In the genomic region with DNA sequence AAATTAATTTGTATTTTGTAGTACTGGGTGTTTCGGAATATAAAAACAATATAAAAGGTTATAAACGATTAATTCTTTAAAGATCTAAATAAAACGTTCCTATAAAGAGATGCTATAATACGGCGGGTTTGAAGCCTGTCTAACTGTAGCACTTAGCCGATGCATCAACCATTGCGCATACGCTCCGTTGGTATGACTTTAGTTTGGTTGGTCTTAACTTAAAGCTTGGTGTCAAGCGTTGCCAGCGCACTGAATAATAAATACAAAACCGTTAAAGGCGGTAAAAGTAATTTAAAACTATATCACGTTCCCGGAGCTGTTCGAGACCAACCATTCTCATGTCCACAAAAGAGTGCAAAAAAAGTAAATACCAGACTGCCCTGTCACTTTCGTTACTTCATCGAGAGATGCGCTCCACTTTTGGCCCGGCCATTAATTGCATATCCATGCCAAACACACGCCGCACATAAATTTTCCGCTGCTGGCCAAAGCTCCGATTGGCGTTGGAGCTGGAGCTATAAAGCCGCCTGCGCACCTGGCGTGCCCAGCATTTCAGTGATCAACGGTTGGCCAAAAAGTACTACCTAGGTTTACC, we compare ENCODE assay signal across 3 fruit fly cellular contexts.
TF ChIP-seq lines count a peak whose summit lies in the region.

A gene (plus strand): TSS at position 545 of the 595 bp plus-strand sequence.

- TF ChIP-seq CTCF in whole organism, embryonic (GFP tag; optimal IDR thresholded peaks at IDR 0.05; lab: Kevin White, UChicago): peak; percentile 80

TF ChIP-seq in whole organism, embryonic, 481 proteins besides CTCF, POLR2A, EP300 and RAD21 (continues in another document):
- peak; percentile 93 for TF ChIP-seq Myb (GFP tag; optimal IDR thresholded peaks at IDR 0.05; lab: Kevin White, UChicago)
- TF ChIP-seq exex (tag; optimal IDR thresholded peaks at IDR 0.05; lab: Kevin White, UChicago): no peak
- TF ChIP-seq chinmo (GFP tag; IDR thresholded peaks at IDR 0.05; lab: Robert Waterston, UW; ENCODE audit: partially characterized antibody): 0 out of 4 replicates have a peak, but pooled peaks have one; percentile 27
- peak; percentile 13 for TF ChIP-seq stwl (tag; optimal IDR thresholded peaks at IDR 0.05; lab: Kevin White, UChicago)
- TF ChIP-seq HmgZ (tag; optimal IDR thresholded peaks at IDR 0.05; lab: Kevin White, UChicago): peak; percentile 18
- 0 out of 2 replicates have a peak, but pooled peaks have one; percentile 16 for TF ChIP-seq CG3847 (GFP tag; IDR thresholded peaks at IDR 0.05; lab: Robert Waterston, UW)
- peak; percentile 82 for TF ChIP-seq E2f2 (GFP tag; IDR thresholded peaks at IDR 0.05; lab: Robert Waterston, UW)
- 0 out of 3 replicates have a peak, but pooled peaks have one; percentile 14 for TF ChIP-seq CG6791 (GFP tag; IDR thresholded peaks at IDR 0.05; lab: Robert Waterston, UW; ENCODE audit: partially characterized antibody)
- TF ChIP-seq pita (GFP tag; optimal IDR thresholded peaks at IDR 0.05; lab: Kevin White, UChicago): peak; percentile 57
- TF ChIP-seq Dp (GFP tag; optimal IDR thresholded peaks at IDR 0.05; lab: Kevin White, UChicago): peak; percentile 67
- TF ChIP-seq CG33213 (GFP tag; optimal IDR thresholded peaks at IDR 0.05; lab: Kevin White, UChicago): peak; percentile 12
- no peak for TF ChIP-seq CG30020 (tag; optimal IDR thresholded peaks at IDR 0.05; lab: Kevin White, UChicago)
- TF ChIP-seq CG5953 (GFP tag; IDR thresholded peaks at IDR 0.05; lab: Robert Waterston, UW): no peak
- peak; percentile 70 for TF ChIP-seq Ets65A (GFP tag; lab: Kevin White, UChicago)
- peak; percentile 6; the same call in 1 of the 3 replicates for TF ChIP-seq ci (GFP tag; IDR thresholded peaks at IDR 0.05; lab: Robert Waterston, UW)
- TF ChIP-seq Hmr (GFP tag; optimal IDR thresholded peaks at IDR 0.05; lab: Kevin White, UChicago): peak; percentile 16
- no peak for TF ChIP-seq CG16813 (GFP tag; IDR thresholded peaks at IDR 0.05; lab: Robert Waterston, UW; ENCODE audit: partially characterized antibody)
- TF ChIP-seq CG15514 (GFP tag; optimal IDR thresholded peaks at IDR 0.05; lab: Kevin White, UChicago): peak; percentile 17
- no peak for TF ChIP-seq MESR4 (GFP tag; optimal IDR thresholded peaks at IDR 0.05; lab: Kevin White, UChicago)
- no peak for TF ChIP-seq trem (tag; optimal IDR thresholded peaks at IDR 0.05; lab: Kevin White, UChicago)
- no peak for TF ChIP-seq salm (tag; optimal IDR thresholded peaks at IDR 0.05; lab: Kevin White, UChicago)
- TF ChIP-seq crp (GFP tag; optimal IDR thresholded peaks at IDR 0.05; lab: Kevin White, UChicago): peak in 1 of 2 experiments; percentile 2
- TF ChIP-seq Dfd (GFP tag; optimal IDR thresholded peaks at IDR 0.05; lab: Kevin White, UChicago): no peak
- TF ChIP-seq vvl (GFP tag; IDR thresholded peaks at IDR 0.05; lab: Robert Waterston, UW): peak; percentile 80
- TF ChIP-seq Nf-YB (GFP tag; optimal IDR thresholded peaks at IDR 0.05; lab: Kevin White, UChicago): no peak
- TF ChIP-seq CG18619 (GFP tag; optimal IDR thresholded peaks at IDR 0.05; lab: Kevin White, UChicago): no peak

TF ChIP-seq in whole organism, prepupa, 60 proteins besides CTCF, POLR2A, EP300 and RAD21:
- TF ChIP-seq Eip78C (GFP tag; lab: Kevin White, UChicago) (peak; percentile 57), CG7368 (GFP tag; optimal IDR thresholded peaks at IDR 0.05; lab: Kevin White, UChicago) (no peak)

TF ChIP-seq in whole organism, wandering third instar larva, 38 proteins besides CTCF, POLR2A, EP300 and RAD21:
- TF ChIP-seq Hr78 (GFP tag; optimal IDR thresholded peaks at IDR 0.05; lab: Kevin White, UChicago): no peak
- no peak for TF ChIP-seq HLH106 (tag; optimal IDR thresholded peaks at IDR 0.05; lab: Kevin White, UChicago)
- TF ChIP-seq CG32264 (GFP tag; optimal IDR thresholded peaks at IDR 0.05; lab: Kevin White, UChicago): no peak
- TF ChIP-seq Myc (optimal IDR thresholded peaks at IDR 0.05; lab: Kevin White, UChicago): peak; percentile 9
- TF ChIP-seq Rel (GFP tag; optimal IDR thresholded peaks at IDR 0.05; lab: Kevin White, UChicago): no peak
- no peak for TF ChIP-seq Rel (tag; optimal IDR thresholded peaks at IDR 0.05; lab: Kevin White, UChicago)
